Worm (Caenorhabditis elegans): ENCODE results near the gene ZC487.1.

ce11 chrV:6726279-6726678 is 1.0 kb upstream of the ZC487.1 start:
- TF ChIP-seq tbx-37 (GFP tag; conservative IDR thresholded peaks at IDR 0.05) (no peak), tbx-11 (GFP tag; IDR thresholded peaks at IDR 0.05) (no peak), hnd-1 (tag; optimal IDR thresholded peaks at IDR 0.05) (no peak), flt-1 (GFP tag; IDR thresholded peaks at IDR 0.05) (no peak), ama-1 (optimal IDR thresholded peaks at IDR 0.05) (no peak), ets-7 (tag; optimal IDR thresholded peaks at IDR 0.05) (no peak), hmg-4 (GFP tag; optimal IDR thresholded peaks at IDR 0.05) (no peak), aly-1 (tag; optimal IDR thresholded peaks at IDR 0.05) (no peak)

Measured in whole organism, early embryonic.